Worm (Caenorhabditis elegans) whole organism, midembryonic: ENCODE measurements around the gene clec-225.

Source experiments
- T22C8.4 ChIP-seq: fragments of 200-800 bp; sonication (Bioruptor generic); IDR thresholded peaks from 2 replicates; pipeline ENCODE4 v1.3.6; 2022; ENCODE audit warnings: missing genetic modification characterization, missing compliant biosample characterization
- cog-1 ChIP-seq: sonication (generic microtip); optimal IDR thresholded peaks from 2 replicates; lab custom pipeline; 2016; ENCODE audit warnings: missing genetic modification characterization, missing compliant biosample characterization
- flt-1 ChIP-seq: fragments of 200-800 bp; sonication (Bioruptor generic); IDR thresholded peaks from 2 replicates; pipeline ENCODE4 v1.3.6; 2022; ENCODE audit warnings: missing genetic modification characterization, missing compliant biosample characterization
- klf-2 ChIP-seq: fragments of 200-800 bp; sonication (Bioruptor generic); conservative IDR thresholded peaks from 2 replicates; pipeline ENCODE4 v1.3.6; 2022; ENCODE audit warnings: missing genetic modification reagents, missing genetic modification characterization, missing compliant biosample characterization
- med-1 ChIP-seq: sonication (generic microtip); optimal IDR thresholded peaks from 2 replicates; lab custom pipeline; 2017; ENCODE audit warnings: missing genetic modification characterization, mild to moderate bottlenecking, missing compliant biosample characterization, antibody characterized with exemption, missing genetic modification reagents; ENCODE audit not compliant: insufficient read depth
- ref-1 ChIP-seq: fragments of 200-800 bp; sonication (Bioruptor generic); conservative IDR thresholded peaks from 2 replicates; pipeline ENCODE4 v1.3.6; 2022; ENCODE audit warnings: missing genetic modification reagents, missing genetic modification characterization, missing compliant biosample characterization
- tab-1 ChIP-seq: fragments of 200-800 bp; sonication (Bioruptor generic); IDR thresholded peaks from 2 replicates; pipeline ENCODE4 v1.3.6; 2022; ENCODE audit warnings: missing genetic modification characterization, missing compliant biosample characterization
- ztf-23 ChIP-seq: fragments of 200-800 bp; sonication (Bioruptor generic); IDR thresholded peaks from 2 replicates; pipeline ENCODE4 v1.3.6; 2022; ENCODE audit warnings: missing genetic modification reagents, missing genetic modification characterization, missing compliant biosample characterization
- ztf-29 ChIP-seq: fragments of 200-800 bp; sonication (Bioruptor generic); IDR thresholded peaks from 2 replicates; pipeline ENCODE4 v1.3.6; 2022; ENCODE audit warnings: missing genetic modification reagents, missing genetic modification characterization, missing compliant biosample characterization

DNA sequence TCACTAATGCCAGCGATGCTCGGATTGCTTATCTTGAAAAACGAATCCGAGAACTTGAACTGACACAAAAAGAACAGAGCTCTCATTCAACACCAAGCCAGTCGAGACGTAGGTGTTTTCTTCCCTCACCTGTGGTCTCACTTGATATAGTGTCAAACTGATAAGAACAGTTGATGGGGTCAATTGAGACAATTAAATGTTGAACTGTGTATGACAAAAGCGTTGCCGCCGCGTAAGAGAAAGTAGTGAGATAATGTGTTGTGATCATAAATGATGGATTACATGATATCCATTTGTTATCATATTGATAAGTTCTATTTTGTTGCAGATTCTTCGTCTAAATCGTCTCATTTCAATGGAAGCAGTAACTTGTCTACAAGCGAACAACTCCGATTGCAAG lies 39.0 kb upstream of the clec-225 start:
- TF ChIP-seq med-1 (GFP tag; lab: Kevin White, UChicago) (no peak), cog-1 (no peak), flt-1 (GFP tag; lab: Robert Waterston, UW) (no peak), ztf-23 (GFP tag; lab: Robert Waterston, UW) (no peak), T22C8.4 (GFP tag; lab: Robert Waterston, UW) (no peak), ztf-29 (no peak), ref-1 (no peak), tab-1 (GFP tag; lab: Robert Waterston, UW) (no peak), klf-2 (GFP tag; lab: Robert Waterston, UW) (no peak)
